Worm (Caenorhabditis elegans) whole organism, L1 larva: Measurements from ENCODE around the gene col-10.

Source experiments
- Y116A8C.19 ChIP-seq: sonication (generic microtip); optimal IDR thresholded peaks from 2 replicates; lab custom pipeline; 2016; ENCODE audit warnings: missing compliant biosample characterization, missing genetic modification characterization, borderline replicate concordance
- aly-2 ChIP-seq: fragments of 150-350 bp; optimal IDR thresholded peaks from 2 replicates; lab custom pipeline; 2014; ENCODE audit warnings: missing biosample characterization, missing genetic modification characterization
- ama-1 ChIP-seq: fragments of 150-350 bp; optimal IDR thresholded peaks from 2 replicates; lab custom pipeline; 2014
- blmp-1 ChIP-seq: fragments of 150-350 bp; optimal IDR thresholded peaks from 2 replicates; lab custom pipeline; 2014; ENCODE audit warnings: missing biosample characterization, missing genetic modification characterization
- ceh-82 ChIP-seq, 3 experiments: fragments of 150-350 bp in 1 of 3; sonication (generic microtip) in 2 of 3; optimal IDR thresholded peaks; 2 replicates each; lab custom pipeline; 2014 to 2017; ENCODE audit warnings: missing biosample characterization in 3 of 3, missing genetic modification characterization in 3 of 3
- ceh-90 ChIP-seq: sonication (generic microtip); optimal IDR thresholded peaks from 2 replicates; lab custom pipeline; 2016; ENCODE audit warnings: missing genetic modification characterization, missing compliant biosample characterization
- dpl-1 ChIP-seq, 3 experiments: fragments of 150-350 bp in 2 of 3; sonication (generic microtip) in 1 of 3; optimal IDR thresholded peaks; 2 replicates each; lab custom pipeline; 2014 to 2017; ENCODE audit warnings: missing biosample characterization in 3 of 3, missing genetic modification characterization in 3 of 3, missing genetic modification reagents in 3 of 3
- dsc-1 ChIP-seq: sonication (generic microtip); optimal IDR thresholded peaks from 2 replicates; lab custom pipeline; 2016; ENCODE audit warnings: mild to moderate bottlenecking, missing genetic modification characterization, missing compliant biosample characterization
- efl-1 ChIP-seq, 4 experiments: fragments of 150-350 bp; optimal IDR thresholded peaks in 3 of 4; peaks in 1 of 4; 1 replicate in 1 of 4; 2 replicates in 3 of 4; lab custom pipeline; 2014; ENCODE audit warnings: missing biosample characterization in 2 of 4, missing genetic modification characterization in 2 of 4, missing genetic modification reagents in 2 of 4
- efl-3 ChIP-seq: fragments of 200-800 bp; sonication (Bioruptor generic); optimal IDR thresholded peaks from 2 replicates; lab custom pipeline; 2018; ENCODE audit warnings: mild to moderate bottlenecking, missing genetic modification characterization, missing compliant biosample characterization
- egl-13 ChIP-seq: sonication (generic microtip); optimal IDR thresholded peaks from 2 replicates; lab custom pipeline; 2016; ENCODE audit warnings: missing genotype, missing genetic modification reagents, missing genetic modification characterization, missing compliant biosample characterization
- elt-2 ChIP-seq: sonication (generic microtip); optimal IDR thresholded peaks from 2 replicates; lab custom pipeline; 2016; ENCODE audit warnings: missing genetic modification characterization, mild to moderate bottlenecking, inconsistent platforms, missing compliant biosample characterization, missing genetic modification reagents
- fkh-10 ChIP-seq: sonication (generic microtip); optimal IDR thresholded peaks from 2 replicates; lab custom pipeline; 2017; ENCODE audit warnings: missing biosample characterization, missing genetic modification reagents, missing genetic modification characterization
- fkh-8 ChIP-seq: sonication (generic microtip); optimal IDR thresholded peaks from 2 replicates; lab custom pipeline; 2016; ENCODE audit warnings: mild to moderate bottlenecking, missing genetic modification characterization, missing compliant biosample characterization
- fos-1 ChIP-seq: fragments of 150-350 bp; optimal IDR thresholded peaks from 2 replicates; lab custom pipeline; 2014; ENCODE audit warnings: missing biosample characterization, missing genetic modification characterization
- lin-13 ChIP-seq: fragments of 150-350 bp; optimal IDR thresholded peaks from 2 replicates; lab custom pipeline; 2014; ENCODE audit warnings: missing biosample characterization, missing genetic modification reagents, missing genetic modification characterization
- lin-14 ChIP-seq: fragments of 200-800 bp; sonication (Bioruptor generic); optimal IDR thresholded peaks from 2 replicates; lab custom pipeline; 2018; ENCODE audit warnings: mild to moderate bottlenecking, missing genetic modification characterization, moderate library complexity, missing compliant biosample characterization
- lin-35 ChIP-seq, 2 experiments: fragments of 150-350 bp; optimal IDR thresholded peaks; 2 replicates each; lab custom pipeline; 2014; ENCODE audit warnings: missing biosample characterization in 2 of 2, missing genetic modification characterization in 2 of 2, missing genetic modification reagents in 2 of 2
- lir-3 ChIP-seq: sonication (generic microtip); optimal IDR thresholded peaks from 2 replicates; lab custom pipeline; 2016; ENCODE audit warnings: mild to moderate bottlenecking, missing genetic modification characterization, moderate library complexity, missing compliant biosample characterization; ENCODE audit not compliant: poor library complexity
- mab-9 ChIP-seq: fragments of 200-800 bp; sonication (Bioruptor generic); IDR thresholded peaks from 2 replicates; pipeline ENCODE4 v1.3.6; 2022; ENCODE audit warnings: missing genetic modification reagents, missing genetic modification characterization, missing compliant biosample characterization
- mep-1 ChIP-seq: fragments of 150-350 bp; optimal IDR thresholded peaks from 2 replicates; lab custom pipeline; 2014; ENCODE audit warnings: missing biosample characterization, missing genetic modification characterization
- nhr-12 ChIP-seq: sonication (generic microtip); optimal IDR thresholded peaks from 2 replicates; lab custom pipeline; 2017; ENCODE audit warnings: missing biosample characterization, missing genetic modification characterization
- nhr-20 ChIP-seq: sonication (generic microtip); optimal IDR thresholded peaks from 2 replicates; lab custom pipeline; 2016; ENCODE audit warnings: mild to moderate bottlenecking, missing genetic modification characterization, missing compliant biosample characterization
- nhr-47 ChIP-seq: sonication (generic microtip); optimal IDR thresholded peaks from 2 replicates; lab custom pipeline; 2016; ENCODE audit warnings: mild to moderate bottlenecking, missing genetic modification characterization, moderate library complexity, missing compliant biosample characterization
- nhr-71 ChIP-seq: sonication (generic microtip); optimal IDR thresholded peaks from 2 replicates; lab custom pipeline; 2016; ENCODE audit warnings: mild to moderate bottlenecking, missing genetic modification characterization, moderate library complexity, missing compliant biosample characterization
- nhr-76 ChIP-seq: sonication (generic microtip); optimal IDR thresholded peaks from 2 replicates; lab custom pipeline; 2017; ENCODE audit warnings: missing biosample characterization, missing genetic modification characterization
- nhr-85 ChIP-seq: sonication (generic microtip); peaks from one replicate; lab custom pipeline; 2016; ENCODE audit warnings: missing genetic modification characterization, inconsistent platforms, missing compliant biosample characterization
- pqm-1 ChIP-seq: sonication (generic microtip); optimal IDR thresholded peaks from 3 replicates; lab custom pipeline; 2017; ENCODE audit warnings: missing biosample characterization, missing genetic modification characterization
- sup-37 ChIP-seq: fragments of 200-800 bp; sonication (Bioruptor generic); optimal IDR thresholded peaks from 2 replicates; lab custom pipeline; 2018; ENCODE audit warnings: mild to moderate bottlenecking, missing genetic modification characterization, missing compliant biosample characterization
- unc-30 ChIP-seq: sonication (generic microtip); optimal IDR thresholded peaks from 2 replicates; lab custom pipeline; 2017; ENCODE audit warnings: missing biosample characterization, missing genetic modification characterization
- ztf-11 ChIP-seq, 2 experiments: sonication (generic microtip); optimal IDR thresholded peaks; 2 replicates each; lab custom pipeline; 2016 to 2017; ENCODE audit warnings: missing genetic modification characterization in 2 of 2, missing biosample characterization in 1 of 2, missing compliant biosample characterization in 1 of 2

The col-10 gene

ce11 chrV:9202710-9203109 is 37.6 kb upstream of the col-10 start, which contains the start of gene asp-2:
asp-2 (plus strand) TSS chrV:9203077.
- TF ChIP-seq ceh-90 (no peak), sup-37 (no peak), egl-13 (tag; lab: Kevin White, UChicago) (no peak), elt-2 (peak; percentile 83), nhr-76 (tag; lab: Kevin White, UChicago) (no peak), lin-35 (GFP tag; optimal IDR thresholded peaks at IDR 0.05; lab: Kevin White, UChicago) (peak in 1 of 2 experiments; percentile 10), efl-1 (optimal IDR thresholded peaks at IDR 0.05; lab: Kevin White, UChicago) (no peak), efl-1 (GFP tag; optimal IDR thresholded peaks at IDR 0.05 in 1 of 2; lab: Kevin White, UChicago) (peak in 1 of 2 experiments; percentile 49), aly-2 (tag; lab: Kevin White, UChicago) (no peak), lir-3 (tag; lab: Kevin White, UChicago) (no peak), Y116A8C.19 (tag; lab: Kevin White, UChicago) (no peak), fos-1 (tag; lab: Kevin White, UChicago) (no peak)

ce11 chrV:9198887-9199286 is 33.8 kb upstream of the col-10 start, which contains the start of gene str-177:
str-177 (minus strand) TSS chrV:9198987.
- TF ChIP-seq nhr-20 (tag; lab: Kevin White, UChicago) (no peak), mab-9 (GFP tag; lab: Robert Waterston, UW) (no peak), nhr-85 (tag; lab: Kevin White, UChicago) (no peak), dsc-1 (tag; lab: Kevin White, UChicago) (no peak), dpl-1 (GFP tag; optimal IDR thresholded peaks at IDR 0.05; lab: Kevin White, UChicago) (no peak), elt-2 (no peak), lin-13 (GFP tag; lab: Kevin White, UChicago) (no peak), nhr-12 (tag; lab: Kevin White, UChicago) (no peak), mep-1 (tag; lab: Kevin White, UChicago) (no peak), lir-3 (tag; lab: Kevin White, UChicago) (no peak), nhr-76 (tag; lab: Kevin White, UChicago) (no peak), efl-3 (GFP tag; lab: Kevin White, UChicago) (no peak), unc-30 (tag; lab: Kevin White, UChicago) (no peak)

ce11 chrV:9197121-9197520 is 32.0 kb upstream of the col-10 start, which contains the start of gene C24B5.4:
C24B5.4 (minus strand) TSS chrV:9197326.
- TF ChIP-seq blmp-1 (tag; lab: Kevin White, UChicago) (peak; percentile 41), dsc-1 (tag; lab: Kevin White, UChicago) (no peak)
- TF ChIP-seq, all 84 proteins: peak for 1

ce11 chrV:9194055-9194454 is 28.9 kb upstream of the col-10 start:
- TF ChIP-seq ama-1 (lab: Kevin White, UChicago), result no peak
- peak; percentile 1 for TF ChIP-seq fkh-8
- peak; percentile 27 for TF ChIP-seq egl-13 (tag; lab: Kevin White, UChicago)
- TF ChIP-seq lin-14, result peak; percentile 74
- no peak for TF ChIP-seq sup-37
- TF ChIP-seq ceh-82 (tag; optimal IDR thresholded peaks at IDR 0.05; lab: Kevin White, UChicago), result peak in 1 of 3 experiments; percentile 22
- TF ChIP-seq efl-1 (optimal IDR thresholded peaks at IDR 0.05; lab: Kevin White, UChicago), result no peak
- TF ChIP-seq efl-1 (GFP tag; optimal IDR thresholded peaks at IDR 0.05 in 1 of 2; lab: Kevin White, UChicago), result peak in 1 of 2 experiments; percentile 17
- TF ChIP-seq ztf-11 (tag; optimal IDR thresholded peaks at IDR 0.05; lab: Kevin White, UChicago), result no peak
- peak; percentile 25 for TF ChIP-seq dsc-1 (tag; lab: Kevin White, UChicago)
- TF ChIP-seq fkh-10, result peak; percentile 53
- TF ChIP-seq nhr-47 (tag; lab: Kevin White, UChicago), result peak; percentile 22

- TF ChIP-seq efl-1 (optimal IDR thresholded peaks at IDR 0.05; lab: Kevin White, UChicago) (peak; percentile 1 to 55), efl-1 (GFP tag; optimal IDR thresholded peaks at IDR 0.05 in 1 of 2; lab: Kevin White, UChicago) (no peak), pqm-1 (tag; lab: Kevin White, UChicago) (no peak), nhr-71 (tag; lab: Kevin White, UChicago) (peak; percentile 15), lin-14 (peak; percentile 61), egl-13 (tag; lab: Kevin White, UChicago) (no peak)
- TF ChIP-seq, all 84 proteins: peak for 3
Measured at ce11 chrV:9191406-9191805, 26.3 kb upstream of the col-10 start, which contains the start of gene sphr-1. sphr-1 (plus strand) TSS chrV:9191610.
